Worm (Caenorhabditis elegans) whole organism, late embryonic: ENCODE results near the gene lelo-2.

ENCODE experiments used
- C08G9.2 ChIP-seq: sonication (generic microtip); optimal IDR thresholded peaks from 2 replicates; lab custom pipeline; 2016; ENCODE audit warnings: mild to moderate bottlenecking, missing genetic modification characterization, moderate library complexity, missing compliant biosample characterization
- C38D4.7 ChIP-seq: fragments of 200-800 bp; sonication (Bioruptor generic); optimal IDR thresholded peaks from 2 replicates; lab custom pipeline; 2018; ENCODE audit warnings: mild to moderate bottlenecking, missing genetic modification characterization, moderate library complexity, missing compliant biosample characterization
- F13H6.1 ChIP-seq: sonication (generic microtip); optimal IDR thresholded peaks from 2 replicates; lab custom pipeline; 2016; ENCODE audit warnings: missing genetic modification characterization, missing compliant biosample characterization
- K02D7.2 ChIP-seq: sonication (generic microtip); optimal IDR thresholded peaks from 2 replicates; lab custom pipeline; 2017; ENCODE audit warnings: mild to moderate bottlenecking, missing genetic modification characterization, missing compliant biosample characterization
- ahr-1 ChIP-seq: sonication (generic microtip); optimal IDR thresholded peaks from 2 replicates; lab custom pipeline; 2016; ENCODE audit warnings: missing genetic modification characterization, missing compliant biosample characterization
- ama-1 ChIP-seq: fragments of 150-350 bp; optimal IDR thresholded peaks from 2 replicates; lab custom pipeline; 2014
- ceh-14 ChIP-seq: sonication (generic microtip); optimal IDR thresholded peaks from 2 replicates; lab custom pipeline; 2016; ENCODE audit warnings: missing genotype, missing genetic modification characterization, missing compliant biosample characterization
- ceh-18 ChIP-seq: sonication (generic microtip); optimal IDR thresholded peaks from 2 replicates; lab custom pipeline; 2016; ENCODE audit warnings: missing genetic modification characterization, missing compliant biosample characterization
- ceh-19 ChIP-seq: fragments of 200-800 bp; sonication (Bioruptor generic); optimal IDR thresholded peaks from 2 replicates; lab custom pipeline; 2018; ENCODE audit warnings: mild to moderate bottlenecking, missing genetic modification characterization, missing compliant biosample characterization
- ceh-2 ChIP-seq: sonication (generic microtip); optimal IDR thresholded peaks from 2 replicates; lab custom pipeline; 2016; ENCODE audit warnings: missing genotype, missing genetic modification characterization, missing compliant biosample characterization
- ceh-30 ChIP-seq: fragments of 150-350 bp; optimal IDR thresholded peaks from 2 replicates; lab custom pipeline; 2014; ENCODE audit warnings: missing biosample characterization, missing genetic modification characterization
- ceh-45 ChIP-seq: fragments of 200-800 bp; sonication (Bioruptor generic); IDR thresholded peaks from 2 replicates; pipeline ENCODE4 v1.3.6; 2022; ENCODE audit warnings: missing genetic modification reagents, missing genetic modification characterization, missing compliant biosample characterization
- ceh-48 ChIP-seq: sonication (generic microtip); optimal IDR thresholded peaks from 2 replicates; lab custom pipeline; 2016; ENCODE audit warnings: missing genetic modification characterization, inconsistent platforms, missing compliant biosample characterization
- che-1 ChIP-seq: sonication (generic microtip); optimal IDR thresholded peaks from 2 replicates; lab custom pipeline; 2016; ENCODE audit warnings: mild to moderate bottlenecking, missing genetic modification characterization, missing compliant biosample characterization
- eyg-1 ChIP-seq: sonication (generic microtip); optimal IDR thresholded peaks from 2 replicates; lab custom pipeline; 2016; ENCODE audit warnings: missing genotype, missing genetic modification characterization, missing compliant biosample characterization
- fax-1 ChIP-seq: sonication (generic microtip); optimal IDR thresholded peaks from 2 replicates; lab custom pipeline; 2016; ENCODE audit warnings: missing genotype, missing genetic modification characterization, missing compliant biosample characterization
- fkh-10 ChIP-seq: fragments of 150-350 bp; optimal IDR thresholded peaks from 2 replicates; lab custom pipeline; 2014; ENCODE audit warnings: missing biosample characterization, missing genetic modification reagents, missing genetic modification characterization
- hlh-13 ChIP-seq: fragments of 200-800 bp; sonication (Bioruptor generic); optimal IDR thresholded peaks from 2 replicates; lab custom pipeline; 2018; ENCODE audit warnings: mild to moderate bottlenecking, missing genetic modification characterization, missing compliant biosample characterization
- hlh-30 ChIP-seq: sonication (generic microtip); optimal IDR thresholded peaks from 2 replicates; lab custom pipeline; 2017; ENCODE audit warnings: antibody characterized with exemption, missing genetic modification characterization, missing compliant biosample characterization; ENCODE audit not compliant: insufficient read depth
- hlh-6 ChIP-seq: sonication (generic microtip); optimal IDR thresholded peaks from 2 replicates; lab custom pipeline; 2016; ENCODE audit warnings: missing genotype, missing genetic modification characterization, missing compliant biosample characterization
- hlh-8 ChIP-seq: sonication (generic microtip); optimal IDR thresholded peaks from 2 replicates; lab custom pipeline; 2016; ENCODE audit warnings: missing genotype, missing genetic modification characterization, missing compliant biosample characterization
- madf-2 ChIP-seq: sonication (generic microtip); optimal IDR thresholded peaks from 2 replicates; lab custom pipeline; 2017; ENCODE audit warnings: missing genetic modification characterization, missing compliant biosample characterization
- nfya-1 ChIP-seq: sonication (generic microtip); optimal IDR thresholded peaks from 2 replicates; lab custom pipeline; 2017; ENCODE audit warnings: missing genetic modification characterization, mild to moderate bottlenecking, missing compliant biosample characterization, antibody characterized with exemption, moderate library complexity
- nhr-232 ChIP-seq: sonication (generic microtip); optimal IDR thresholded peaks from 2 replicates; lab custom pipeline; 2016; ENCODE audit warnings: missing genetic modification characterization, missing compliant biosample characterization
- npax-4 ChIP-seq: sonication (generic microtip); optimal IDR thresholded peaks from 2 replicates; lab custom pipeline; 2016; ENCODE audit warnings: missing genetic modification characterization, missing compliant biosample characterization
- pag-3 ChIP-seq: sonication (generic microtip); optimal IDR thresholded peaks from 2 replicates; lab custom pipeline; 2016; ENCODE audit warnings: missing compliant biosample characterization, missing genetic modification characterization, borderline replicate concordance
- pat-9 ChIP-seq: fragments of 200-800 bp; sonication (Bioruptor generic); optimal IDR thresholded peaks from 2 replicates; lab custom pipeline; 2018; ENCODE audit warnings: mild to moderate bottlenecking, missing genetic modification characterization, moderate library complexity, missing compliant biosample characterization
- pax-1 ChIP-seq: fragments of 150-350 bp; optimal IDR thresholded peaks from 2 replicates; lab custom pipeline; 2014; ENCODE audit warnings: missing biosample characterization, missing genetic modification characterization
- pqm-1 ChIP-seq: sonication (generic microtip); optimal IDR thresholded peaks from 2 replicates; lab custom pipeline; 2016; ENCODE audit warnings: missing genetic modification characterization, missing compliant biosample characterization
- pros-1 ChIP-seq: fragments of 150-350 bp; optimal IDR thresholded peaks from 2 replicates; lab custom pipeline; 2014; ENCODE audit warnings: missing biosample characterization, missing genetic modification reagents, missing genetic modification characterization
- ref-2 ChIP-seq: sonication (generic microtip); optimal IDR thresholded peaks from 2 replicates; lab custom pipeline; 2016; ENCODE audit warnings: missing genetic modification characterization, missing compliant biosample characterization
- sdc-2 ChIP-seq: sonication (generic microtip); optimal IDR thresholded peaks from 2 replicates; lab custom pipeline; 2016; ENCODE audit warnings: missing genotype, missing genetic modification characterization, missing compliant biosample characterization
- sox-2 ChIP-seq: fragments of 200-800 bp; sonication (Bioruptor generic); IDR thresholded peaks from 2 replicates; pipeline ENCODE4 v1.3.6; 2022; ENCODE audit warnings: missing genetic modification reagents, missing genetic modification characterization, missing compliant biosample characterization
- tbx-2 ChIP-seq: sonication (generic microtip); optimal IDR thresholded peaks from 2 replicates; lab custom pipeline; 2016; ENCODE audit warnings: missing genetic modification characterization, missing compliant biosample characterization
- tbx-7 ChIP-seq: sonication (generic microtip); optimal IDR thresholded peaks from 2 replicates; lab custom pipeline; 2016; ENCODE audit warnings: missing genotype, missing genetic modification characterization, missing compliant biosample characterization
- unc-55 ChIP-seq: sonication (generic microtip); optimal IDR thresholded peaks from 2 replicates; lab custom pipeline; 2017; ENCODE audit warnings: missing biosample characterization, missing genetic modification reagents, missing genetic modification characterization
- zip-5 ChIP-seq: sonication (generic microtip); optimal IDR thresholded peaks from 2 replicates; lab custom pipeline; 2016; ENCODE audit warnings: missing genetic modification characterization, missing compliant biosample characterization

Gene lelo-2

ce11 chrIII:1417090-1417489 lies 9.9 kb downstream of the lelo-2 start, which contains the start of gene elc-1:
elc-1 (minus strand) TSS chrIII:1417190.
- TF ChIP-seq ceh-14, result no peak
- TF ChIP-seq tbx-7 (tag; lab: Kevin White, UChicago), result no peak
- TF ChIP-seq unc-55 (GFP tag; lab: Kevin White, UChicago), result no peak
- no peak for TF ChIP-seq sdc-2 (tag; lab: Kevin White, UChicago)
- TF ChIP-seq hlh-30 (tag; lab: Kevin White, UChicago), result no peak
- TF ChIP-seq ahr-1 (tag; lab: Kevin White, UChicago), result no peak
- no peak for TF ChIP-seq ceh-19 (GFP tag; lab: Kevin White, UChicago)
- TF ChIP-seq ceh-45 (GFP tag; lab: Robert Waterston, UW), result no peak

DNA sequence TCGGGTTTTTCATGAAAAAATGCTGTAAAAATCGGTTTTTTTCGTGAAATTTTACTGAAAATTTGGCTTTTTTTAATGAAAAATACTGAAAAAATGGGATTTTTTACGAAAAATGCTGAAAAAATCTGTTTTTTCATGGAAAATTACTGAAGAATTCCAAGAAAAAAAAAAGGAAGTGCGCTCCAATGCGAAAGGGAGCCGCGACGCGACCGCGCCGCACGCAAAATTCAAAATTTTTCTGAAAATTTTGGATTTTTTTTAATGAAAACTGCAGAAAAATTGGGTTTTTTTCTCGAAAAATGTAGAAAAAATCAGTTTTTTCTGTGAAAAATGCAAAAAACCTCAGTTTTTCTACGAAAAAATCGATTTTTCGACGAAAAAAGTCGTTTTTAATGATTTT lies 10.5 kb downstream of the lelo-2 start:
- no peak for TF ChIP-seq pax-1 (tag; lab: Kevin White, UChicago)
- TF ChIP-seq ceh-19 (GFP tag; lab: Kevin White, UChicago), result no peak
- no peak for TF ChIP-seq ceh-18 (tag; lab: Kevin White, UChicago)

DNA sequence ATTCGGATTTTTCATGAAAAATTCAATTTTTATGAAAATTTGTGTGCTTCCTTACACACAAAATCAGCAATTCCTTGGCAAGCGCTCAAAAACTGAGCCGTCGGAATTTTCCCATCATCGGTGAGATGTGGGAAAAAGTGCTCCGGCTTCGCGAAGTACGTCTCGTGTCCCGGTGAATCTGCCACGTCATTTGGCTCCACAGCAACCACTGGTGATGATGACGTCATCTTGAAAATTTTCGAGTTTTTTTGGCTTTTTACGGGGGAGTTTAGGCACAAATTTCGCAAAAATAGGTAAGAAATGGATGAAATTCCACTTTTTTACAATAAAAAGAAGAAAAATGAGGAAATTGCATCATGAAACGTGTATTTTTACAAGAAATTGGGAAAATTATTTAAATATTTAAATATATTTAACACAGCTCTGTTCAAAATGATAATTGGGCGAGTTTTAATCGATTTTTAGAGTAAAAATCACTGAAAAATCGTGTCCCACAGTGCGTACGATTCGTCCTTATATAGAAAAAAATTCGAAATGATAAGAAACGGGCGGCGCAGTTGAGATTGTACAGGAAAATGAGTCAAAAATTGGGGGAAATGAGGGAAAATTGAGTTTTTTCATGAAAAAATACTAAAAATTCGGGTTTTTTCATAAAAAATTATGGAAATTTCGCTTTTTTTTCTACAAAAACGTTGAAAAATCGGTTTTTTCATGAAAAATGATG lies 13.0 kb downstream of the lelo-2 start, which contains the start of gene Y82E9BR.14:
TSS of gene Y82E9BR.14 (minus strand) at position 227 of the 724 bp plus-strand sequence.
- TF ChIP-seq ahr-1 (tag; lab: Kevin White, UChicago) (no peak), madf-2 (tag; lab: Kevin White, UChicago) (no peak), npax-4 (tag; lab: Kevin White, UChicago) (no peak), nfya-1 (tag; lab: Kevin White, UChicago) (no peak), ceh-30 (tag; lab: Kevin White, UChicago) (no peak), fkh-10 (no peak), pros-1 (tag; lab: Kevin White, UChicago) (no peak), fax-1 (tag; lab: Kevin White, UChicago) (no peak), sox-2 (no peak), tbx-2 (tag; lab: Kevin White, UChicago) (no peak)
- TF ChIP-seq, all 69 proteins: peak for 0

- no peak for TF ChIP-seq hlh-6 (tag; lab: Kevin White, UChicago)
- no peak for TF ChIP-seq nhr-232 (tag; lab: Kevin White, UChicago)
- TF ChIP-seq C38D4.7 (GFP tag; lab: Kevin White, UChicago), result no peak
- TF ChIP-seq tbx-2 (tag; lab: Kevin White, UChicago), result no peak
- TF ChIP-seq pat-9 (tag; lab: Kevin White, UChicago), result no peak
- no peak for TF ChIP-seq ceh-30 (tag; lab: Kevin White, UChicago)
- no peak for TF ChIP-seq ceh-45 (GFP tag; lab: Robert Waterston, UW)
- no peak for TF ChIP-seq zip-5 (tag; lab: Kevin White, UChicago)
- no peak for TF ChIP-seq ceh-2
- no peak for TF ChIP-seq hlh-30 (tag; lab: Kevin White, UChicago)
- TF ChIP-seq pag-3 (tag; lab: Kevin White, UChicago), result no peak
- no peak for TF ChIP-seq ref-2
- TF ChIP-seq hlh-8 (tag; lab: Kevin White, UChicago), result no peak
- TF ChIP-seq che-1 (tag; lab: Kevin White, UChicago), result no peak
- no peak for TF ChIP-seq pqm-1 (tag; lab: Kevin White, UChicago)
- TF ChIP-seq eyg-1 (tag; lab: Kevin White, UChicago), result no peak
Measured at ce11 chrIII:1413125-1413837, 13.7 kb downstream of the lelo-2 start.

DNA sequence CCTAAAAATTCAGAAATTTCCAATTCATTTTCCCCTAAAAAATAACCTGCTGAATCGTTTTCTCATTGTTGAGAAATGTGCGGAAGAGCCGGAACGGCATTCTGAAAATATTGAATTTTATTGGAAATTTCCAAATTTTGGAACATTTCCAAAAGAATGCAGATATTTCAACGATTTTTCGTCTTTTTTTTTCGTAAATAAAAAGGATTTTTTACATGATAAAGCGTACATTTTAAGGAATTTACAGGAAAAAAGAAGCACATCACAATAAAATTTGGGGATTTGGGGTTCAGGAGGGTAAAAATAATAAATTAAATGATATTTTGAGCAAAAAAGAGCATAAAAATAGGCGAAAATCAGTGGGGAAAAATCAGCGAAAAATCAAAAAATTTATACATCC lies 17.9 kb downstream of the lelo-2 start, which contains the start of gene Y82E9BR.22:
TSS of gene Y82E9BR.22 (minus strand) at position 101 of the 400 bp plus-strand sequence.
- no peak for TF ChIP-seq hlh-13
- no peak for TF ChIP-seq F13H6.1
- no peak for TF ChIP-seq npax-4 (tag; lab: Kevin White, UChicago)
- TF ChIP-seq K02D7.2 (tag; lab: Kevin White, UChicago), result no peak
- no peak for TF ChIP-seq ceh-14
- no peak for TF ChIP-seq ceh-48
- TF ChIP-seq ama-1 (lab: Kevin White, UChicago), result no peak
- no peak for TF ChIP-seq C08G9.2
